Worm (Caenorhabditis elegans): ENCODE measurements around the gene cest-12.
A peak's percentile ranks its signal among the peaks of the same experiment; 100 is the strongest.

cest-12 gene

ce11 chrIII:12151100-12151499, 43.8 kb upstream of the cest-12 start:
- no peak for TF ChIP-seq xnd-1 (tag; optimal IDR thresholded peaks at IDR 0.05)
- no peak for TF ChIP-seq F55B11.4 (tag; optimal IDR thresholded peaks at IDR 0.05; ENCODE audit: borderline replicate concordance, insufficient read depth)
- TF ChIP-seq Y53F4B.3 (GFP tag; IDR thresholded peaks at IDR 0.05) = no peak
- TF ChIP-seq nfyb-1 (GFP tag; IDR thresholded peaks at IDR 0.05) = no peak
- TF ChIP-seq pbrm-1 (GFP tag; IDR thresholded peaks at IDR 0.05) = no peak
- TF ChIP-seq nhr-90 (tag; optimal IDR thresholded peaks at IDR 0.05) = no peak
- TF ChIP-seq rcor-1 (GFP tag; IDR thresholded peaks at IDR 0.05) = no peak
- TF ChIP-seq B0261.1 (tag; optimal IDR thresholded peaks at IDR 0.05) = no peak

DNA sequence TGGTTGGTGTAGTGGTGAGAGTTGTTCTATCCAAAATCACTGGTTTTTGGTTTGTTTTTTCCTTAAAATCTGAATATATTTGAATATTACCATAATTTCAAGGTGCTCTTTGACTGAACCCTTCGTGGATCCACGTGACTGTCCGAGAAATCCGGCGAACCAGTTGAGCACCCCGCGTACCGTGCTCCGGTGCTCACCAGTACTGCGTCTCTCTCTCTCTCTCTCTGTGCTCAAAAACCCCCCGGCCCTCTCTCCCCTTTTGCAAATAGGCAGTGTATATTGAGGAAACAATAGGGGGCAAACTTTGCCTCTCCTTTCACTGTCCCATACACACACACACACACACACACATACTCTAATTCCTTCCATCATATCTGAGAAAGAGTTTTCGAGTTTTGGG, 42.6 kb upstream of the cest-12 start:
- TF ChIP-seq nhr-27 (tag; optimal IDR thresholded peaks at IDR 0.05) (no peak), zfh-2 (GFP tag; conservative IDR thresholded peaks at IDR 0.05) (peak; percentile 76)

DNA sequence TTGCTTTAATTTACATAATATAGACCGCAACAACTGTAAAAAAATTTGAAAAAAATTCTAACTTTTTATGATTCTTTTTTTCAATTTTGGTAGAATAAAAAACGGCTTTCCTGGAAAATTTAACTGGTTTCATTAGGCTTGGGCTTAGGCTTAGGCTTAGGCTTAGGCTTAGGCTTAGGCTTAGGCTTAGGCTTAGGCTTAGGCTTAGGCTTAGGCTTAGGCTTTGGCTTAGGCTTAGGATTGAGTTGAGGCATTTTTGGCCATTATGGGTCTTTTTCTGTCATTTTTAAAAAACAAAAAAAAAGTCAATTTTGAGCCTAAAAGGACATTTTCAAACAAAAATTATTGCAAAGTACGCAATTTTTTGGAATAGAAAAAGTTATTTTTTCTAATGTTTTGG, 36.5 kb upstream of the cest-12 start:
- no peak for TF ChIP-seq ztf-26 (tag; optimal IDR thresholded peaks at IDR 0.05)
- TF ChIP-seq mcd-1 (GFP tag; IDR thresholded peaks at IDR 0.05) = no peak
- TF ChIP-seq attf-3 (GFP tag; conservative IDR thresholded peaks at IDR 0.05) = no peak
- no peak for TF ChIP-seq xnd-1 (tag; optimal IDR thresholded peaks at IDR 0.05)
- no peak for TF ChIP-seq dpff-1 (tag; optimal IDR thresholded peaks at IDR 0.05)
- no peak for TF ChIP-seq snpc-4 (GFP tag; optimal IDR thresholded peaks at IDR 0.05)
- TF ChIP-seq snpc-4 (tag; optimal IDR thresholded peaks at IDR 0.05) = no peak
- TF ChIP-seq tlf-1 (GFP tag; optimal IDR thresholded peaks at IDR 0.05) = no peak
- TF ChIP-seq bed-1 (GFP tag; IDR thresholded peaks at IDR 0.05) = no peak
- no peak for TF ChIP-seq D2030.7 (GFP tag; IDR thresholded peaks at IDR 0.05)
- TF ChIP-seq F55B11.4 (tag; optimal IDR thresholded peaks at IDR 0.05; ENCODE audit: borderline replicate concordance, insufficient read depth) = no peak
- TF ChIP-seq gei-17 (GFP tag; optimal IDR thresholded peaks at IDR 0.05) = no peak
- no peak for TF ChIP-seq ceh-79 (tag; optimal IDR thresholded peaks at IDR 0.05)
- TF ChIP-seq dox-1 (GFP tag; IDR thresholded peaks at IDR 0.05) = no peak
- TF ChIP-seq pha-4 (tag; optimal IDR thresholded peaks at IDR 0.05) = no peak

ce11 chrIII:12142419-12143107, 35.2 kb upstream of the cest-12 start:
- no peak for TF ChIP-seq lin-35 (GFP tag; optimal IDR thresholded peaks at IDR 0.05)
- no peak for TF ChIP-seq dox-1 (GFP tag; IDR thresholded peaks at IDR 0.05)
- TF ChIP-seq gei-17 (GFP tag; optimal IDR thresholded peaks at IDR 0.05) = no peak
- no peak for TF ChIP-seq pha-4 (tag; optimal IDR thresholded peaks at IDR 0.05)
- TF ChIP-seq hmg-1.2 (GFP tag; IDR thresholded peaks at IDR 0.05) = no peak
- no peak for TF ChIP-seq egl-18 (GFP tag; IDR thresholded peaks at IDR 0.05)
- no peak for TF ChIP-seq K11D2.4 (GFP tag; IDR thresholded peaks at IDR 0.05)
- TF ChIP-seq mel-28 (tag; optimal IDR thresholded peaks at IDR 0.05; ENCODE audit: borderline replicate concordance) = no peak
- no peak for TF ChIP-seq F37B4.10 (GFP tag; IDR thresholded peaks at IDR 0.05)
- TF ChIP-seq sea-2 (GFP tag; IDR thresholded peaks at IDR 0.05) = no peak
- TF ChIP-seq lin-40 (tag; optimal IDR thresholded peaks at IDR 0.05) = no peak
- TF ChIP-seq Y53G8AR.9 (GFP tag; conservative IDR thresholded peaks at IDR 0.05) = no peak
- TF ChIP-seq T07F8.4 (tag; optimal IDR thresholded peaks at IDR 0.05) = no peak
- TF ChIP-seq dpl-1 (GFP tag; optimal IDR thresholded peaks at IDR 0.05) = no peak
- no peak for TF ChIP-seq C17E4.6 (GFP tag; IDR thresholded peaks at IDR 0.05)
- no peak for TF ChIP-seq dpff-1 (tag; optimal IDR thresholded peaks at IDR 0.05)
- no peak for TF ChIP-seq ceh-91 (GFP tag; IDR thresholded peaks at IDR 0.05)
- TF ChIP-seq ztf-3 (GFP tag; optimal IDR thresholded peaks at IDR 0.05) = no peak
- no peak for TF ChIP-seq F55B11.4 (tag; optimal IDR thresholded peaks at IDR 0.05; ENCODE audit: borderline replicate concordance, insufficient read depth)

Data from whole organism, young adult.